Worm (Caenorhabditis elegans) whole organism, L4 larva: Measurements from ENCODE around the gene F54E4.3.

Experiments used
- lin-15B ChIP-seq: fragments of 150-350 bp; sonication (generic microtip); optimal IDR thresholded peaks from 3 replicates; lab custom pipeline; 2014; ENCODE audit warnings: missing biosample characterization, missing genetic modification characterization
- lin-29 ChIP-seq: fragments of 200-800 bp; sonication (Bioruptor generic); IDR thresholded peaks from 2 replicates; pipeline ENCODE4 v1.3.6; 2022; ENCODE audit warnings: missing genetic modification reagents, missing genetic modification characterization, missing compliant biosample characterization
- mdl-1 ChIP-seq, 2 experiments: fragments of 150-350 bp in 1 of 2; sonication (generic microtip) in 1 of 2; optimal IDR thresholded peaks; 2 replicates each; lab custom pipeline; 2014 to 2017; ENCODE audit warnings: missing biosample characterization in 2 of 2, missing genetic modification characterization in 2 of 2
- nhr-41 ChIP-seq: fragments of 200-800 bp; sonication (Bioruptor generic); IDR thresholded peaks from 2 replicates; pipeline ENCODE4 v1.3.6; 2022; ENCODE audit warnings: missing genetic modification reagents, missing genetic modification characterization, missing compliant biosample characterization
- zfp-3 ChIP-seq: fragments of 200-800 bp; sonication (Bioruptor generic); conservative IDR thresholded peaks from 2 replicates; pipeline ENCODE4 v1.3.6; 2022; ENCODE audit warnings: missing genetic modification reagents, missing genetic modification characterization, missing compliant biosample characterization

DNA sequence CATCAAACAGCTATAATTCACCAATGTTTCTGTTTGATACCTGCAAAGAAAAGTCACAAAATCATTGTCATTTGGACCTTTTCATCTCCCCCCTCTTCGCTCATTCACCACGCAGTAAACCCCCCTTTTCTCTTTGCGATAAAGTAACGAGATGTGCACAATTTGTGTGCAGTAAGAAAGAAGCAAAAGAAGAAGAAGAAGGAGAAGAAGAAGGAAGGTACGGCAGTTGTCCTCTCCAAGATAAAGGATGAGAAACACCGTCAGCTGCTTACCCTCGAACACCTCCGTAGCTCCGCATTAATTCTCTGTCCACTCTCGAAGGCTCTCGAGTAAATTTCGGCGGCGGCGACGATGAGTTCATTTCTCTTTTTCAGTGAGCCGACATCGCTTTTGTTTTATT is 17.3 kb upstream of the F54E4.3 start:
- TF ChIP-seq zfp-3 (GFP tag; lab: Robert Waterston, UW): no peak
- no peak for TF ChIP-seq nhr-41 (GFP tag; lab: Robert Waterston, UW)
- TF ChIP-seq mdl-1 (tag; optimal IDR thresholded peaks at IDR 0.05; lab: Kevin White, UChicago): no peak
- TF ChIP-seq lin-29 (GFP tag; lab: Robert Waterston, UW): no peak
- TF ChIP-seq lin-15B (tag; lab: Kevin White, UChicago): no peak
